Fruit fly (Drosophila melanogaster): Measurements from ENCODE around the gene Cyp12c1.

- peak; percentile 40 for TF ChIP-seq pad (GFP tag; optimal IDR thresholded peaks at IDR 0.05)
- TF ChIP-seq CG33017 (tag; optimal IDR thresholded peaks at IDR 0.05) = peak; percentile 71
- no peak for TF ChIP-seq toe (GFP tag; optimal IDR thresholded peaks at IDR 0.05)
- peak; percentile 20 for TF ChIP-seq Mnt (GFP tag; optimal IDR thresholded peaks at IDR 0.05)
- peak; percentile 11 for TF ChIP-seq ovo (GFP tag; optimal IDR thresholded peaks at IDR 0.05)
- no peak for TF ChIP-seq CG12768 (GFP tag; optimal IDR thresholded peaks at IDR 0.05)
- TF ChIP-seq CG7045 (GFP tag; optimal IDR thresholded peaks at IDR 0.05) = peak; percentile 66
- no peak for TF ChIP-seq CG1620 (GFP tag; optimal IDR thresholded peaks at IDR 0.05)
- TF ChIP-seq cic (GFP tag; optimal IDR thresholded peaks at IDR 0.05) = peak; percentile 20
- no peak for TF ChIP-seq kay (GFP tag; ENCODE audit: borderline replicate concordance)
- no peak for TF ChIP-seq Hr96 (GFP tag; optimal IDR thresholded peaks at IDR 0.05)
- no peak for TF ChIP-seq CG5204 (GFP tag; optimal IDR thresholded peaks at IDR 0.05)
- TF ChIP-seq Crg-1 (GFP tag; optimal IDR thresholded peaks at IDR 0.05) = peak; percentile 42
These were observed 4.4 kb downstream of the Cyp12c1 start, which contains the start of the genes Sgf11 and CG32202 for dm6 chr3L:18681550-18682217.
